Worm (Caenorhabditis elegans) whole organism, young adult: ENCODE data around the gene C04E6.8.

Source experiments
- B0261.1 ChIP-seq: sonication (generic microtip); optimal IDR thresholded peaks from 2 replicates; lab custom pipeline; 2016; ENCODE audit warnings: mild to moderate bottlenecking, missing genetic modification characterization, moderate library complexity, missing compliant biosample characterization
- D2030.7 ChIP-seq: fragments of 200-800 bp; sonication (Bioruptor generic); IDR thresholded peaks from 2 replicates; pipeline ENCODE4 v1.3.6; 2022; ENCODE audit warnings: missing genetic modification reagents, missing genetic modification characterization, missing compliant biosample characterization
- F49E8.2 ChIP-seq: sonication (generic microtip); optimal IDR thresholded peaks from 3 replicates; lab custom pipeline; 2017; ENCODE audit warnings: missing genetic modification characterization, mild to moderate bottlenecking, missing compliant biosample characterization, antibody characterized with exemption, moderate library complexity; ENCODE audit not compliant: insufficient read depth
- T07F8.4 ChIP-seq: sonication (generic microtip); optimal IDR thresholded peaks from 2 replicates; lab custom pipeline; 2016; ENCODE audit warnings: mild to moderate bottlenecking, missing genetic modification characterization, moderate library complexity, missing compliant biosample characterization
- Y56A3A.18 ChIP-seq: fragments of 200-800 bp; sonication (Bioruptor generic); IDR thresholded peaks from 2 replicates; pipeline ENCODE4 v1.3.6; 2022; ENCODE audit warnings: missing genetic modification reagents, missing genetic modification characterization, missing compliant biosample characterization
- Y95B8A.8 ChIP-seq: fragments of 200-800 bp; sonication (Bioruptor generic); IDR thresholded peaks from 2 replicates; pipeline ENCODE4 v1.3.6; 2022; ENCODE audit warnings: missing genetic modification reagents, missing genetic modification characterization, missing compliant biosample characterization
- ZK185.1 ChIP-seq: sonication (generic microtip); optimal IDR thresholded peaks from 2 replicates; lab custom pipeline; 2016; ENCODE audit warnings: mild to moderate bottlenecking, missing genetic modification characterization, missing compliant biosample characterization; ENCODE audit not compliant: poor library complexity, severe bottlenecking
- akir-1 ChIP-seq: fragments of 200-800 bp; sonication (Bioruptor generic); optimal IDR thresholded peaks from 2 replicates; lab custom pipeline; 2018; ENCODE audit warnings: mild to moderate bottlenecking, missing genetic modification characterization, moderate library complexity, missing compliant biosample characterization
- ccch-3 ChIP-seq: fragments of 200-800 bp; sonication (Bioruptor generic); optimal IDR thresholded peaks from 2 replicates; lab custom pipeline; 2018; ENCODE audit warnings: mild to moderate bottlenecking, missing genetic modification characterization, missing compliant biosample characterization
- cebp-1 ChIP-seq, 2 experiments: fragments of 200-800 bp in 1 of 2; sonication (Bioruptor generic) in 1 of 2; sonication (generic microtip) in 1 of 2; IDR thresholded peaks in 1 of 2; optimal IDR thresholded peaks in 1 of 2; 2 replicates each; pipeline versions ENCODE4 v1.3.6 to Lab custom; 2017 to 2022; ENCODE audit warnings: missing compliant biosample characterization in 2 of 2, missing genetic modification characterization in 2 of 2, mild to moderate bottlenecking in 1 of 2, missing genetic modification reagents in 1 of 2, moderate library complexity in 1 of 2
- ceh-40 ChIP-seq: fragments of 200-800 bp; sonication (Bioruptor generic); IDR thresholded peaks from 2 replicates; pipeline ENCODE4 v1.3.6; 2022; ENCODE audit warnings: missing genetic modification characterization, missing compliant biosample characterization
- ceh-58 ChIP-seq: fragments of 200-800 bp; sonication (Bioruptor generic); IDR thresholded peaks from 2 replicates; pipeline ENCODE4 v1.3.6; 2022; ENCODE audit warnings: missing genetic modification characterization, missing compliant biosample characterization
- ceh-91 ChIP-seq: fragments of 200-800 bp; sonication (Bioruptor generic); IDR thresholded peaks from 2 replicates; pipeline ENCODE4 v1.3.6; 2022; ENCODE audit warnings: missing genetic modification reagents, missing genetic modification characterization, missing compliant biosample characterization
- dox-1 ChIP-seq: fragments of 200-800 bp; sonication (Bioruptor generic); IDR thresholded peaks from 2 replicates; pipeline ENCODE4 v1.3.6; 2022; ENCODE audit warnings: missing genetic modification reagents, missing genetic modification characterization, missing compliant biosample characterization
- dpff-1 ChIP-seq: sonication (generic microtip); optimal IDR thresholded peaks from 2 replicates; lab custom pipeline; 2017; ENCODE audit warnings: mild to moderate bottlenecking, missing genetic modification characterization, missing compliant biosample characterization
- egl-18 ChIP-seq: fragments of 200-800 bp; sonication (Bioruptor generic); IDR thresholded peaks from 2 replicates; pipeline ENCODE4 v1.3.6; 2022; ENCODE audit warnings: missing genetic modification reagents, missing genetic modification characterization, missing compliant biosample characterization
- ekl-4 ChIP-seq: fragments of 200-800 bp; sonication (Bioruptor generic); IDR thresholded peaks from 2 replicates; pipeline ENCODE4 v1.3.6; 2022; ENCODE audit warnings: missing genetic modification reagents, missing genetic modification characterization, missing compliant biosample characterization
- hlh-12 ChIP-seq: sonication (generic microtip); optimal IDR thresholded peaks from 2 replicates; lab custom pipeline; 2016; ENCODE audit warnings: missing genetic modification characterization, missing compliant biosample characterization
- hmg-1.2 ChIP-seq: fragments of 200-800 bp; sonication (Bioruptor generic); IDR thresholded peaks from 2 replicates; pipeline ENCODE4 v1.3.6; 2022; ENCODE audit warnings: missing genetic modification reagents, missing genetic modification characterization, missing compliant biosample characterization
- hmg-20 ChIP-seq: fragments of 200-800 bp; sonication (Bioruptor generic); IDR thresholded peaks from 2 replicates; pipeline ENCODE4 v1.3.6; 2022; ENCODE audit warnings: missing genetic modification reagents, missing genetic modification characterization, missing compliant biosample characterization
- hsf-1 ChIP-seq: fragments of 200-800 bp; sonication (Bioruptor generic); IDR thresholded peaks from 2 replicates; pipeline ENCODE4 v1.3.6; 2022; ENCODE audit warnings: missing genetic modification reagents, missing genetic modification characterization, missing compliant biosample characterization
- lag-1 ChIP-seq: fragments of 200-800 bp; sonication (Bioruptor generic); IDR thresholded peaks from 2 replicates; pipeline ENCODE4 v1.3.6; 2022; ENCODE audit warnings: missing genetic modification reagents, missing genetic modification characterization, missing compliant biosample characterization
- let-526 ChIP-seq: fragments of 200-800 bp; sonication (Bioruptor generic); IDR thresholded peaks from 2 replicates; pipeline ENCODE4 v1.3.6; 2022; ENCODE audit warnings: missing genetic modification reagents, missing genetic modification characterization, missing compliant biosample characterization
- let-607 ChIP-seq, 2 experiments: fragments of 200-800 bp in 1 of 2; sonication (Bioruptor generic) in 1 of 2; sonication (generic microtip) in 1 of 2; optimal IDR thresholded peaks; 2 replicates each; lab custom pipeline; 2016 to 2018; ENCODE audit warnings: mild to moderate bottlenecking in 2 of 2, missing compliant biosample characterization in 2 of 2, missing genetic modification characterization in 2 of 2, moderate library complexity in 2 of 2, missing genotype in 1 of 2
- lin-35 ChIP-seq, 3 experiments: fragments of 150-350 bp in 2 of 3; sonication (generic microtip) in 1 of 3; optimal IDR thresholded peaks; 2 replicates each; lab custom pipeline; 2014 to 2018; ENCODE audit warnings: missing biosample characterization in 3 of 3, missing genetic modification characterization in 3 of 3, missing genetic modification reagents in 3 of 3
- lin-54 ChIP-seq: fragments of 200-800 bp; sonication (Bioruptor generic); optimal IDR thresholded peaks from 2 replicates; lab custom pipeline; 2018; ENCODE audit warnings: mild to moderate bottlenecking, missing genetic modification characterization, missing compliant biosample characterization
- madf-10 ChIP-seq: sonication (generic microtip); optimal IDR thresholded peaks from 2 replicates; lab custom pipeline; 2016; ENCODE audit warnings: mild to moderate bottlenecking, missing genetic modification characterization, missing compliant biosample characterization
- nfya-1 ChIP-seq: sonication (generic microtip); optimal IDR thresholded peaks from 2 replicates; lab custom pipeline; 2017; ENCODE audit warnings: antibody characterized with exemption, missing compliant biosample characterization, missing genetic modification characterization, borderline replicate concordance; ENCODE audit not compliant: insufficient read depth
- nfya-2 ChIP-seq: fragments of 200-800 bp; sonication (Bioruptor generic); IDR thresholded peaks from 2 replicates; pipeline ENCODE4 v1.3.6; 2022; ENCODE audit warnings: missing genetic modification reagents, missing genetic modification characterization, missing compliant biosample characterization
- nhr-80 ChIP-seq: sonication (generic microtip); optimal IDR thresholded peaks from 2 replicates; lab custom pipeline; 2016; ENCODE audit warnings: missing genetic modification characterization, missing compliant biosample characterization
- rec-8 ChIP-seq, 2 experiments: sonication (generic microtip); optimal IDR thresholded peaks; 2 replicates each; lab custom pipeline; 2016; ENCODE audit warnings: mild to moderate bottlenecking in 2 of 2, missing genetic modification characterization in 2 of 2, missing genetic modification reagents in 2 of 2, missing genotype in 2 of 2, missing biosample characterization in 1 of 2, missing compliant biosample characterization in 1 of 2, moderate library complexity in 1 of 2
- rpc-1 ChIP-seq, 2 experiments: fragments of 150-350 bp in 1 of 2; sonication (generic microtip) in 1 of 2; optimal IDR thresholded peaks; 2 replicates each; lab custom pipeline; 2014 to 2018; ENCODE audit warnings: missing biosample characterization in 1 of 2, missing genetic modification characterization in 1 of 2, missing genetic modification reagents in 1 of 2, missing genotype in 1 of 2
- snpc-1.1 ChIP-seq: sonication (generic microtip); optimal IDR thresholded peaks from 2 replicates; lab custom pipeline; 2017; ENCODE audit warnings: missing genetic modification characterization, mild to moderate bottlenecking, missing compliant biosample characterization, antibody characterized with exemption, moderate library complexity, missing genotype, missing genetic modification reagents; ENCODE audit not compliant: insufficient read depth
- tbp1 ChIP-seq: fragments of 200-800 bp; sonication (Bioruptor generic); optimal IDR thresholded peaks from 2 replicates; lab custom pipeline; 2018; ENCODE audit warnings: mild to moderate bottlenecking, missing genetic modification characterization, missing compliant biosample characterization
- ztf-18 ChIP-seq: sonication (generic microtip); optimal IDR thresholded peaks from 2 replicates; lab custom pipeline; 2016; ENCODE audit warnings: missing genotype, mild to moderate bottlenecking, missing genetic modification characterization, missing compliant biosample characterization
- ztf-26 ChIP-seq: sonication (generic microtip); optimal IDR thresholded peaks from 2 replicates; lab custom pipeline; 2017; ENCODE audit warnings: missing genetic modification characterization, missing compliant biosample characterization

C04E6.8 gene

DNA sequence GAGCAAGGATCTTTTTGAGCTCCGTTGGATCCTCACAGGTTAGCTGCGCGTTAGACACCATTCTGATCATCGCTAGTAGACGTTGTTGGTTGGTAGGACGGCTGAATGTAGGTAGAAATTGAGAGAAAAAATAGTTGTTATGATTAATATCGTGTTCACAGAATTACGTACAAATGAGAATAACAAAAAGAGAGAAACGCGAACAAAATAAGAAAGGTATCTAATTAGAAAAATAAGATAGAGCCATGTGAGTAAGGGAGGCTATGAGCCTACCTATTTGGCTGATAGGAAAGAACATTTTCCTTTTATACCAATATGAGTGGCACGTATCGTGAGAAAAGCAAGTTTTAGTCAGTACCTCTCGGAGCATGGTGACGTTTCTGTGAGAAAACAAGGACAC lies at the start of gene C04E6.8:
TSS of gene C04E6.8 (minus strand) at position 101 of the 400 bp plus-strand sequence.
- TF ChIP-seq cebp-1 (GFP tag; IDR thresholded peaks at IDR 0.05; lab: Robert Waterston, UW), result no peak
- TF ChIP-seq cebp-1 (tag; optimal IDR thresholded peaks at IDR 0.05; lab: Kevin White, UChicago), result no peak
- no peak for TF ChIP-seq hsf-1 (GFP tag; lab: Robert Waterston, UW)
- TF ChIP-seq lag-1 (GFP tag; lab: Robert Waterston, UW), result no peak
- no peak for TF ChIP-seq Y56A3A.18 (GFP tag; lab: Robert Waterston, UW)
- TF ChIP-seq hlh-12, result no peak
- TF ChIP-seq ceh-58 (GFP tag; lab: Robert Waterston, UW), result no peak
- TF ChIP-seq ZK185.1 (tag; lab: Kevin White, UChicago), result no peak
- no peak for TF ChIP-seq ceh-91
- no peak for TF ChIP-seq ztf-26 (tag; lab: Kevin White, UChicago)
- no peak for TF ChIP-seq F49E8.2 (tag; lab: Kevin White, UChicago)
- no peak for TF ChIP-seq ztf-18 (tag; lab: Kevin White, UChicago)

ce11 chrV:5930588-5930987 lies 47.0 kb upstream of the C04E6.8 start, which contains the start of gene galt-1:
Gene galt-1, plus strand, starts transcription at chrV:5930905.
- TF ChIP-seq lin-35 (GFP tag; optimal IDR thresholded peaks at IDR 0.05; lab: Kevin White, UChicago) (no peak), nhr-80 (peak; percentile 64)
- TF ChIP-seq, all 124 proteins: peak for 1

- TF ChIP-seq snpc-1.1 (tag; lab: Kevin White, UChicago) (no peak), rpc-1 (optimal IDR thresholded peaks at IDR 0.05; lab: Kevin White, UChicago) (no peak), rpc-1 (tag; optimal IDR thresholded peaks at IDR 0.05; lab: Kevin White, UChicago) (no peak), T07F8.4 (tag; lab: Kevin White, UChicago) (no peak), let-607 (tag; optimal IDR thresholded peaks at IDR 0.05; lab: Kevin White, UChicago) (no peak)
These were observed 44.4 kb upstream of the C04E6.8 start for ce11 chrV:5928006-5928405.

DNA sequence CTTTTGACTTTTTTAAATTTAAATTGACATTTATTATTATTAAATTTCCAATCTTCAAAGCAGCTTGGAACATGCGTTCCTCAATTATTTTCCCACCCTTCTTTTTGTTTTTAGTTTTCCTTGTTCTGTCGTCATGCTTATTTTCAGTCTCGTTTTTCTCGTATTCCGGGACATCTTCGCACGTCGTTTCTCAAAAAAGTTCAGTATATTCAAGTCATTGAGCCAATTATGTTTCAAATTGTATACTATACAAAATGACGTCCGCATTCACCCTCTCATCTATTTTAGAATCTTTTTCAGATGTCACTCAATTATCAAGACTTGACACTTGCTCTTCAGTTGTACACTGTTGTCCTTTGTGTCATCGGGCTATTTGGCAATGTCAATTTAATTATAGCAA lies 43.7 kb upstream of the C04E6.8 start, which contains the start of gene srsx-17:
TSS of gene srsx-17 (plus strand) at position 301 of the 400 bp plus-strand sequence.
- TF ChIP-seq akir-1 (GFP tag; lab: Kevin White, UChicago) (no peak), rec-8 (tag; optimal IDR thresholded peaks at IDR 0.05; lab: Kevin White, UChicago) (no peak), Y95B8A.8 (no peak), B0261.1 (tag; lab: Kevin White, UChicago) (no peak), ekl-4 (GFP tag; lab: Robert Waterston, UW) (no peak), hmg-20 (GFP tag; lab: Robert Waterston, UW) (no peak), ceh-40 (GFP tag; lab: Robert Waterston, UW) (no peak), D2030.7 (GFP tag; lab: Robert Waterston, UW) (no peak), lin-54 (GFP tag; lab: Kevin White, UChicago) (no peak), let-526 (GFP tag; lab: Robert Waterston, UW) (no peak), tbp1 (GFP tag; lab: Kevin White, UChicago) (no peak), dpff-1 (tag; lab: Kevin White, UChicago) (no peak), dox-1 (GFP tag; lab: Robert Waterston, UW) (no peak), Y56A3A.18 (GFP tag; lab: Robert Waterston, UW) (no peak), hmg-1.2 (no peak), nfya-1 (tag; lab: Kevin White, UChicago) (no peak), egl-18 (no peak), madf-10 (tag; lab: Kevin White, UChicago) (no peak), nfya-2 (GFP tag; lab: Robert Waterston, UW) (no peak), ccch-3 (no peak)
